Fruit fly (Drosophila melanogaster) whole organism, embryonic: Measurements from ENCODE around the gene Jupiter.

Experiments
- Adf1 ChIP-seq: fragments of 200-800 bp; sonication (Bioruptor generic); IDR thresholded peaks from 2 replicates; pipeline ENCODE4 v1.3.6; 2022; ENCODE audit warnings: missing biosample characterization, missing genetic modification characterization
- Awh ChIP-seq: fragments of 200-800 bp; sonication (Bioruptor generic); IDR thresholded peaks from 2 replicates; pipeline ENCODE4, ENCODE4 v1.3.6; 2022; ENCODE audit warnings: missing biosample characterization, missing genetic modification characterization
- BtbVII ChIP-seq: fragments of 200-800 bp; sonication (Bioruptor generic); optimal IDR thresholded peaks from 3 replicates; lab custom pipeline; 2017; ENCODE audit warnings: missing biosample characterization, mild to moderate bottlenecking, missing genetic modification characterization
- CG10147 ChIP-seq: fragments of 200-800 bp; sonication (Bioruptor generic); optimal IDR thresholded peaks from 2 replicates; lab custom pipeline; 2019; ENCODE audit warnings: missing biosample characterization, mild to moderate bottlenecking, missing genetic modification characterization, moderate library complexity
- CG10274 ChIP-seq: fragments of 200-800 bp; sonication (Bioruptor generic); optimal IDR thresholded peaks from 3 replicates; lab custom pipeline; 2017; ENCODE audit warnings: missing biosample characterization, mild to moderate bottlenecking, missing genetic modification characterization
- CG11696 ChIP-seq: fragments of 200-800 bp; sonication (Bioruptor generic); IDR thresholded peaks from 2 replicates; pipeline ENCODE4 v1.3.6; 2022; ENCODE audit warnings: missing biosample characterization, missing genetic modification characterization
- CG12299 ChIP-seq: fragments of 200-800 bp; sonication (Bioruptor generic); optimal IDR thresholded peaks from 2 replicates; lab custom pipeline; 2018; ENCODE audit warnings: missing biosample characterization, mild to moderate bottlenecking, missing genetic modification characterization
- CG12942 ChIP-seq: fragments of 200-800 bp; sonication (Bioruptor generic); optimal IDR thresholded peaks from 3 replicates; lab custom pipeline; 2016; ENCODE audit warnings: missing biosample characterization, missing genetic modification characterization
- CG13775 ChIP-seq: fragments of 200-800 bp; sonication (Bioruptor generic); optimal IDR thresholded peaks from 3 replicates; lab custom pipeline; 2017; ENCODE audit warnings: missing biosample characterization, mild to moderate bottlenecking, missing genetic modification characterization
- CG15011 ChIP-seq: fragments of 200-800 bp; sonication (Bioruptor generic); optimal IDR thresholded peaks from 3 replicates; lab custom pipeline; 2018; ENCODE audit warnings: missing biosample characterization, mild to moderate bottlenecking, missing genetic modification characterization
- CG1529 ChIP-seq: fragments of 200-800 bp; sonication (Bioruptor generic); optimal IDR thresholded peaks from 3 replicates; lab custom pipeline; 2018; ENCODE audit warnings: missing biosample characterization, missing genetic modification characterization
- CG15514 ChIP-seq: fragments of 200-800 bp; sonication (Bioruptor generic); optimal IDR thresholded peaks from 3 replicates; lab custom pipeline; 2017; ENCODE audit warnings: missing biosample characterization, missing genetic modification characterization, mild to moderate bottlenecking, moderate library complexity, missing genetic modification reagents
- CG16863 ChIP-seq: fragments of 200-800 bp; sonication (Bioruptor generic); optimal IDR thresholded peaks from 3 replicates; lab custom pipeline; 2016; ENCODE audit warnings: missing biosample characterization, missing genetic modification characterization
- CG17359 ChIP-seq: fragments of 200-800 bp; sonication (Bioruptor generic); optimal IDR thresholded peaks from 3 replicates; lab custom pipeline; 2018; ENCODE audit warnings: missing biosample characterization, mild to moderate bottlenecking, missing genetic modification characterization, moderate library complexity
- CG17912 ChIP-seq: fragments of 200-800 bp; sonication (Bioruptor generic); optimal IDR thresholded peaks from 2 replicates; lab custom pipeline; 2018; ENCODE audit warnings: missing biosample characterization, mild to moderate bottlenecking, missing genetic modification characterization
- CG2202 ChIP-seq: fragments of 200-800 bp; sonication (Bioruptor generic); optimal IDR thresholded peaks from 2 replicates; lab custom pipeline; 2018; ENCODE audit warnings: missing biosample characterization, mild to moderate bottlenecking, missing genetic modification characterization
- CG34376 ChIP-seq: fragments of 200-800 bp; sonication (Bioruptor generic); optimal IDR thresholded peaks from 2 replicates; lab custom pipeline; 2018; ENCODE audit warnings: missing biosample characterization, mild to moderate bottlenecking, missing genetic modification characterization
- CG6272 ChIP-seq: fragments of 200-800 bp; sonication (Bioruptor generic); IDR thresholded peaks from 2 replicates; pipeline ENCODE4 v1.3.6; 2022; ENCODE audit warnings: missing biosample characterization, missing genetic modification characterization
- CG8290 ChIP-seq, 3 experiments: fragments of 200-800 bp; sonication (Bioruptor generic); optimal IDR thresholded peaks; 2 replicates each; lab custom pipeline; 2016 to 2019; ENCODE audit warnings: missing biosample characterization in 3 of 3, missing genetic modification characterization in 3 of 3, mild to moderate bottlenecking in 2 of 3, moderate library complexity in 1 of 3
- CTCF ChIP-seq: fragments of 200-800 bp; sonication (Bioruptor generic); optimal IDR thresholded peaks from 2 replicates; lab custom pipeline; 2017; ENCODE audit warnings: missing biosample characterization, mild to moderate bottlenecking, missing genetic modification characterization, moderate library complexity
- D19A ChIP-seq: fragments of 200-800 bp; optimal IDR thresholded peaks from 3 replicates; lab custom pipeline; 2019; ENCODE audit warnings: missing biosample characterization, mild to moderate bottlenecking, missing genetic modification characterization, moderate library complexity
- Dbx ChIP-seq: fragments of 200-800 bp; sonication (Bioruptor generic); IDR thresholded peaks from 3 replicates; pipeline ENCODE4 v1.3.6; 2022; ENCODE audit warnings: missing biosample characterization, missing genetic modification characterization
- Gug ChIP-seq: fragments of 200-800 bp; sonication (Bioruptor generic); IDR thresholded peaks from 4 replicates; pipeline ENCODE4 v1.3.6; 2022; ENCODE audit warnings: missing biosample characterization, missing genetic modification characterization
- HmgZ ChIP-seq: fragments of 200-800 bp; sonication (Bioruptor generic); optimal IDR thresholded peaks from 2 replicates; lab custom pipeline; 2018; ENCODE audit warnings: missing biosample characterization, mild to moderate bottlenecking, missing genetic modification characterization
- Hr51 ChIP-seq, 2 experiments: fragments of 200-800 bp; sonication (Bioruptor generic); optimal IDR thresholded peaks; 2 replicates in 1 of 2; 3 replicates in 1 of 2; lab custom pipeline; 2016 to 2018; ENCODE audit warnings: missing biosample characterization in 2 of 2, missing genetic modification characterization in 2 of 2, mild to moderate bottlenecking in 1 of 2, moderate library complexity in 1 of 2
- Kr ChIP-seq: fragments of 200-800 bp; sonication (Bioruptor generic); optimal IDR thresholded peaks from 2 replicates; lab custom pipeline; 2017; ENCODE audit warnings: missing biosample characterization, mild to moderate bottlenecking, missing genetic modification characterization
- Mad ChIP-seq: fragments of 200-800 bp; sonication (Bioruptor generic); optimal IDR thresholded peaks from 2 replicates; lab custom pipeline; 2016; ENCODE audit warnings: missing biosample characterization, missing genetic modification characterization
- Neu2 ChIP-seq: fragments of 200-800 bp; sonication (Bioruptor generic); optimal IDR thresholded peaks from 3 replicates; lab custom pipeline; 2016; ENCODE audit warnings: missing biosample characterization, missing genetic modification characterization, borderline replicate concordance
- Nf-YB ChIP-seq: fragments of 200-800 bp; sonication (Bioruptor generic); optimal IDR thresholded peaks from 3 replicates; lab custom pipeline; 2019; ENCODE audit warnings: missing biosample characterization, mild to moderate bottlenecking, missing genetic modification characterization, moderate library complexity
- NfI ChIP-seq: fragments of 200-800 bp; sonication (Bioruptor generic); optimal IDR thresholded peaks from 3 replicates; lab custom pipeline; 2018; ENCODE audit warnings: missing biosample characterization, mild to moderate bottlenecking, missing genetic modification characterization, moderate library complexity
- Optix ChIP-seq: fragments of 200-800 bp; sonication (Bioruptor generic); IDR thresholded peaks from 3 replicates; pipeline ENCODE4 v1.3.6; 2022; ENCODE audit warnings: missing biosample characterization, missing genetic modification characterization
- Sry-β ChIP-seq: fragments of 200-800 bp; sonication (Bioruptor generic); optimal IDR thresholded peaks from 2 replicates; lab custom pipeline; 2018; ENCODE audit warnings: missing biosample characterization, mild to moderate bottlenecking, missing genetic modification characterization, moderate library complexity
- YL-1 ChIP-seq: fragments of 200-800 bp; sonication (Bioruptor generic); optimal IDR thresholded peaks from 3 replicates; lab custom pipeline; 2017; ENCODE audit warnings: missing biosample characterization, mild to moderate bottlenecking, missing genetic modification characterization
- aop ChIP-seq: fragments of 200-800 bp; sonication (Bioruptor generic); IDR thresholded peaks from 2 replicates; pipeline ENCODE4 v1.3.6; 2022; ENCODE audit warnings: missing biosample characterization, missing genetic modification characterization
- cas ChIP-seq: fragments of 200-800 bp; sonication (Bioruptor generic); IDR thresholded peaks from 2 replicates; pipeline ENCODE4 v1.3.6; 2022; ENCODE audit warnings: missing biosample characterization, missing genetic modification characterization
- dpn ChIP-seq, 2 experiments: fragments of 200-800 bp; sonication (Bioruptor generic); optimal IDR thresholded peaks; 3 replicates each; lab custom pipeline; 2016; ENCODE audit warnings: missing biosample characterization in 2 of 2, missing genetic modification characterization in 2 of 2
- kay ChIP-seq: fragments of 200-800 bp; sonication (Bioruptor generic); optimal IDR thresholded peaks from 2 replicates; lab custom pipeline; 2016; ENCODE audit warnings: missing biosample characterization, missing genetic modification characterization
- knrl ChIP-seq: fragments of 200-800 bp; sonication (Bioruptor generic); IDR thresholded peaks from 3 replicates; pipeline ENCODE4 v1.3.6; 2022; ENCODE audit warnings: missing biosample characterization, missing genetic modification characterization; ENCODE audit not compliant: partially characterized antibody
- lola ChIP-seq, 3 experiments: fragments of >200 bp in 2 of 3; fragments of 200-800 bp in 1 of 3; sonication (Bioruptor generic) in 1 of 3; optimal IDR thresholded peaks; 2 replicates each; lab custom pipeline; 2017 to 2019; ENCODE audit warnings: missing biosample characterization in 3 of 3, missing genetic modification characterization in 3 of 3, mild to moderate bottlenecking in 1 of 3, moderate library complexity in 1 of 3
- mam ChIP-seq: fragments of 200-800 bp; sonication (Bioruptor generic); optimal IDR thresholded peaks from 3 replicates; lab custom pipeline; 2016; ENCODE audit warnings: missing biosample characterization, missing genetic modification characterization
- org-1 ChIP-seq: fragments of 200-800 bp; sonication (Bioruptor generic); optimal IDR thresholded peaks from 2 replicates; lab custom pipeline; 2017; ENCODE audit warnings: missing biosample characterization, missing genetic modification characterization
- phol ChIP-seq: fragments of 200-800 bp; sonication (Bioruptor generic); optimal IDR thresholded peaks from 3 replicates; lab custom pipeline; 2018; ENCODE audit warnings: missing biosample characterization, mild to moderate bottlenecking, missing genetic modification characterization, moderate library complexity
- prd ChIP-seq, 3 experiments: fragments of >200 bp in 2 of 3; fragments of 200-800 bp in 1 of 3; sonication (Bioruptor generic) in 1 of 3; optimal IDR thresholded peaks in 2 of 3; IDR thresholded peaks in 1 of 3; 2 replicates in 2 of 3; 3 replicates in 1 of 3; pipeline versions ENCODE4 v1.3.6 to Lab custom; 2017 to 2022; ENCODE audit warnings: missing biosample characterization in 1 of 3, missing genetic modification characterization in 1 of 3
- schlank ChIP-seq: fragments of 200-800 bp; sonication (Bioruptor generic); optimal IDR thresholded peaks from 2 replicates; lab custom pipeline; 2018; ENCODE audit warnings: missing biosample characterization, mild to moderate bottlenecking, missing genetic modification characterization
- ssp ChIP-seq: fragments of 200-800 bp; sonication (Bioruptor generic); IDR thresholded peaks from 2 replicates; pipeline ENCODE4 v1.3.6; 2022; ENCODE audit warnings: missing biosample characterization, missing genetic modification characterization
- tap ChIP-seq: fragments of 200-800 bp; optimal IDR thresholded peaks from 3 replicates; lab custom pipeline; 2019; ENCODE audit warnings: missing biosample characterization, mild to moderate bottlenecking, missing genetic modification characterization, moderate library complexity
- tin ChIP-seq: fragments of 200-800 bp; sonication (Bioruptor generic); optimal IDR thresholded peaks from 3 replicates; lab custom pipeline; 2016; ENCODE audit warnings: missing biosample characterization, missing genetic modification characterization
- zen2 ChIP-seq: fragments of 200-800 bp; sonication (Bioruptor generic); IDR thresholded peaks from 3 replicates; pipeline ENCODE4 v1.3.6; 2022; ENCODE audit warnings: missing biosample characterization, missing genetic modification characterization; ENCODE audit not compliant: partially characterized antibody

Jupiter gene

dm6 chr3R:11581340-11582252, 38.1 kb downstream of the Jupiter start, which contains the start of gene wkd (continued):
- TF ChIP-seq zen2 (GFP tag; lab: Robert Waterston, UW) = peak; percentile 72
- no peak for TF ChIP-seq NfI
- no peak for TF ChIP-seq Awh (GFP tag; lab: Robert Waterston, UW)
- TF ChIP-seq CG10274 (GFP tag; lab: Kevin White, UChicago) = no peak
- no peak for TF ChIP-seq lola (GFP tag; optimal IDR thresholded peaks at IDR 0.05; lab: Kevin White, UChicago)
- no peak for TF ChIP-seq schlank
- TF ChIP-seq CG2202 = no peak
- peak; percentile 26 for TF ChIP-seq phol (tag; lab: Kevin White, UChicago)
- no peak for TF ChIP-seq CG10147
- TF ChIP-seq HmgZ (tag; lab: Kevin White, UChicago) = peak; percentile 41
- TF ChIP-seq Gug (GFP tag; lab: Robert Waterston, UW) = no peak
- TF ChIP-seq aop (GFP tag; lab: Robert Waterston, UW) = no peak
- TF ChIP-seq YL-1 (GFP tag; lab: Kevin White, UChicago) = peak; percentile 83
- peak; percentile 87 for TF ChIP-seq knrl (GFP tag; lab: Robert Waterston, UW)
- TF ChIP-seq Mad (GFP tag; lab: Kevin White, UChicago) = peak; percentile 23
- TF ChIP-seq CG17359 (tag; lab: Kevin White, UChicago) = no peak
- TF ChIP-seq CG13775 (GFP tag; lab: Kevin White, UChicago) = no peak
- TF ChIP-seq D19A (tag; lab: Kevin White, UChicago) = no peak
- TF ChIP-seq CG34376 (GFP tag; lab: Kevin White, UChicago) = peak; percentile 60
- no peak for TF ChIP-seq cas (GFP tag; lab: Robert Waterston, UW)
- TF ChIP-seq CG12942 (GFP tag; lab: Kevin White, UChicago) = no peak
- no peak for TF ChIP-seq Hr51 (GFP tag; optimal IDR thresholded peaks at IDR 0.05; lab: Kevin White, UChicago)
- TF ChIP-seq CG15514 (GFP tag; lab: Kevin White, UChicago) = peak; percentile 32
- TF ChIP-seq Adf1 (GFP tag; lab: Robert Waterston, UW) = peak; percentile 49; the same call in 1 of the 2 replicates
- no peak for TF ChIP-seq CG16863 (GFP tag; lab: Kevin White, UChicago)
- TF ChIP-seq CG15011 (GFP tag; lab: Kevin White, UChicago) = no peak
- no peak for TF ChIP-seq Kr
- TF ChIP-seq BtbVII (GFP tag; lab: Kevin White, UChicago) = no peak
- TF ChIP-seq CG1529 (GFP tag; lab: Kevin White, UChicago) = no peak
- no peak for TF ChIP-seq CG11696 (GFP tag; lab: Robert Waterston, UW)
- TF ChIP-seq Optix (GFP tag; lab: Robert Waterston, UW) = no peak
- no peak for TF ChIP-seq org-1
- TF ChIP-seq CTCF (GFP tag; lab: Kevin White, UChicago) = peak; percentile 53
- TF ChIP-seq dpn (GFP tag; optimal IDR thresholded peaks at IDR 0.05; lab: Kevin White, UChicago) = no peak
- no peak for TF ChIP-seq tin (GFP tag; lab: Kevin White, UChicago)
- TF ChIP-seq tap (tag; lab: Kevin White, UChicago) = no peak
- TF ChIP-seq Sry-β (GFP tag; lab: Kevin White, UChicago) = no peak
- no peak for TF ChIP-seq Dbx (GFP tag; lab: Robert Waterston, UW)
- peak; percentile 39 for TF ChIP-seq CG12299 (tag; lab: Kevin White, UChicago)
- TF ChIP-seq CG8290 (GFP tag; optimal IDR thresholded peaks at IDR 0.05; lab: Kevin White, UChicago) = no peak
- no peak for TF ChIP-seq CG8290 (tag; optimal IDR thresholded peaks at IDR 0.05; lab: Kevin White, UChicago)
- TF ChIP-seq ssp (GFP tag; lab: Robert Waterston, UW) = no peak
- no peak for TF ChIP-seq CG6272 (GFP tag; lab: Robert Waterston, UW)
- TF ChIP-seq Nf-YB (GFP tag; lab: Kevin White, UChicago) = no peak
- TF ChIP-seq Neu2 = no peak
- TF ChIP-seq kay (GFP tag; lab: Kevin White, UChicago) = no peak
- no peak for TF ChIP-seq prd (optimal IDR thresholded peaks at IDR 0.05; lab: Kevin White, UChicago)
- no peak for TF ChIP-seq prd (GFP tag; IDR thresholded peaks at IDR 0.05; lab: Robert Waterston, UW)
- peak; percentile 13 for TF ChIP-seq mam (GFP tag; lab: Kevin White, UChicago)
- no peak for TF ChIP-seq CG17912
